Worm (Caenorhabditis elegans): Measurements from ENCODE around the gene arrd-10.

Gene arrd-10

ce11 chrII:12992980-12993379 is 53.1 kb downstream of the arrd-10 start:
- peak; percentile 48 for TF ChIP-seq aly-2 (tag; optimal IDR thresholded peaks at IDR 0.05)
- no peak for TF ChIP-seq nhr-71 (tag; optimal IDR thresholded peaks at IDR 0.05)
- no peak for TF ChIP-seq sox-4 (tag; optimal IDR thresholded peaks at IDR 0.05)
- peak; percentile 45 for TF ChIP-seq nhr-85 (tag)
- no peak for TF ChIP-seq snu-23 (GFP tag; optimal IDR thresholded peaks at IDR 0.05)
- no peak for TF ChIP-seq pax-3 (tag; optimal IDR thresholded peaks at IDR 0.05)
- no peak for TF ChIP-seq vab-15 (tag; optimal IDR thresholded peaks at IDR 0.05)
- no peak for TF ChIP-seq efl-3 (GFP tag; optimal IDR thresholded peaks at IDR 0.05)
